Worm (Caenorhabditis elegans) whole organism, late embryonic: ENCODE measurements around the gene K08C7.7.

Experiments
- K09A11.1 ChIP-seq: sonication (generic microtip); optimal IDR thresholded peaks from 2 replicates; lab custom pipeline; 2017; ENCODE audit warnings: antibody characterized with exemption, mild to moderate bottlenecking, missing genetic modification characterization, missing compliant biosample characterization; ENCODE audit not compliant: insufficient read depth
- ama-1 ChIP-seq: fragments of 150-350 bp; optimal IDR thresholded peaks from 2 replicates; lab custom pipeline; 2014
- ceh-14 ChIP-seq: sonication (generic microtip); optimal IDR thresholded peaks from 2 replicates; lab custom pipeline; 2016; ENCODE audit warnings: missing genotype, missing genetic modification characterization, missing compliant biosample characterization
- ceh-18 ChIP-seq: sonication (generic microtip); optimal IDR thresholded peaks from 2 replicates; lab custom pipeline; 2016; ENCODE audit warnings: missing genetic modification characterization, missing compliant biosample characterization
- ceh-19 ChIP-seq: fragments of 200-800 bp; sonication (Bioruptor generic); optimal IDR thresholded peaks from 2 replicates; lab custom pipeline; 2018; ENCODE audit warnings: mild to moderate bottlenecking, missing genetic modification characterization, missing compliant biosample characterization
- ceh-24 ChIP-seq: sonication (generic microtip); optimal IDR thresholded peaks from 2 replicates; lab custom pipeline; 2016; ENCODE audit warnings: mild to moderate bottlenecking, missing genetic modification characterization, missing compliant biosample characterization
- ceh-30 ChIP-seq: fragments of 150-350 bp; optimal IDR thresholded peaks from 2 replicates; lab custom pipeline; 2014; ENCODE audit warnings: missing biosample characterization, missing genetic modification characterization
- ceh-31 ChIP-seq: sonication (generic microtip); optimal IDR thresholded peaks from 2 replicates; lab custom pipeline; 2016; ENCODE audit warnings: missing genetic modification characterization, missing compliant biosample characterization
- ceh-34 ChIP-seq: sonication (generic microtip); optimal IDR thresholded peaks from 2 replicates; lab custom pipeline; 2016; ENCODE audit warnings: mild to moderate bottlenecking, missing genetic modification characterization, missing compliant biosample characterization
- ceh-48 ChIP-seq: sonication (generic microtip); optimal IDR thresholded peaks from 2 replicates; lab custom pipeline; 2016; ENCODE audit warnings: missing genetic modification characterization, inconsistent platforms, missing compliant biosample characterization
- che-1 ChIP-seq: sonication (generic microtip); optimal IDR thresholded peaks from 2 replicates; lab custom pipeline; 2016; ENCODE audit warnings: mild to moderate bottlenecking, missing genetic modification characterization, missing compliant biosample characterization
- dmd-4 ChIP-seq: sonication (generic microtip); optimal IDR thresholded peaks from 2 replicates; lab custom pipeline; 2016; ENCODE audit warnings: borderline replicate concordance, missing genetic modification characterization, missing compliant biosample characterization
- elt-2 ChIP-seq: sonication (generic microtip); optimal IDR thresholded peaks from 2 replicates; lab custom pipeline; 2016; ENCODE audit warnings: missing genetic modification reagents, missing genetic modification characterization, missing compliant biosample characterization
- ets-4 ChIP-seq: sonication (generic microtip); optimal IDR thresholded peaks from 2 replicates; lab custom pipeline; 2016; ENCODE audit warnings: missing genetic modification characterization, missing compliant biosample characterization
- fkh-6 ChIP-seq: sonication (generic microtip); optimal IDR thresholded peaks from 2 replicates; lab custom pipeline; 2016; ENCODE audit warnings: missing genetic modification characterization, missing compliant biosample characterization
- hlh-15 ChIP-seq: sonication (generic microtip); optimal IDR thresholded peaks from 2 replicates; lab custom pipeline; 2016; ENCODE audit warnings: missing genetic modification characterization, missing compliant biosample characterization
- hlh-30 ChIP-seq: sonication (generic microtip); optimal IDR thresholded peaks from 2 replicates; lab custom pipeline; 2017; ENCODE audit warnings: antibody characterized with exemption, missing genetic modification characterization, missing compliant biosample characterization; ENCODE audit not compliant: insufficient read depth
- hlh-6 ChIP-seq: sonication (generic microtip); optimal IDR thresholded peaks from 2 replicates; lab custom pipeline; 2016; ENCODE audit warnings: missing genotype, missing genetic modification characterization, missing compliant biosample characterization
- madf-2 ChIP-seq: sonication (generic microtip); optimal IDR thresholded peaks from 2 replicates; lab custom pipeline; 2017; ENCODE audit warnings: missing genetic modification characterization, missing compliant biosample characterization
- mec-3 ChIP-seq: sonication (generic microtip); optimal IDR thresholded peaks from 2 replicates; lab custom pipeline; 2016; ENCODE audit warnings: borderline replicate concordance, missing genetic modification characterization, missing compliant biosample characterization
- nfya-1 ChIP-seq: sonication (generic microtip); optimal IDR thresholded peaks from 2 replicates; lab custom pipeline; 2017; ENCODE audit warnings: missing genetic modification characterization, mild to moderate bottlenecking, missing compliant biosample characterization, antibody characterized with exemption, moderate library complexity
- nhr-232 ChIP-seq: sonication (generic microtip); optimal IDR thresholded peaks from 2 replicates; lab custom pipeline; 2016; ENCODE audit warnings: missing genetic modification characterization, missing compliant biosample characterization
- pag-3 ChIP-seq: sonication (generic microtip); optimal IDR thresholded peaks from 2 replicates; lab custom pipeline; 2016; ENCODE audit warnings: missing compliant biosample characterization, missing genetic modification characterization, borderline replicate concordance
- pha-2 ChIP-seq: sonication (generic microtip); optimal IDR thresholded peaks from 2 replicates; lab custom pipeline; 2017; ENCODE audit warnings: mild to moderate bottlenecking, missing genetic modification characterization, missing compliant biosample characterization
- pha-4 ChIP-seq: fragments of 150-350 bp; optimal IDR thresholded peaks from 2 replicates; lab custom pipeline; 2018; ENCODE audit warnings: missing biosample characterization, missing genetic modification reagents, missing genetic modification characterization
- pqm-1 ChIP-seq: sonication (generic microtip); optimal IDR thresholded peaks from 2 replicates; lab custom pipeline; 2016; ENCODE audit warnings: missing genetic modification characterization, missing compliant biosample characterization
- rnt-1 ChIP-seq: sonication (generic microtip); optimal IDR thresholded peaks from 2 replicates; lab custom pipeline; 2016; ENCODE audit warnings: missing genetic modification characterization, missing compliant biosample characterization
- sox-4 ChIP-seq: sonication (generic microtip); optimal IDR thresholded peaks from 2 replicates; lab custom pipeline; 2017; ENCODE audit warnings: mild to moderate bottlenecking, missing genetic modification characterization, inconsistent platforms, missing compliant biosample characterization
- tbx-7 ChIP-seq: sonication (generic microtip); optimal IDR thresholded peaks from 2 replicates; lab custom pipeline; 2016; ENCODE audit warnings: missing genotype, missing genetic modification characterization, missing compliant biosample characterization
- ttx-3 ChIP-seq: sonication (generic microtip); optimal IDR thresholded peaks from 2 replicates; lab custom pipeline; 2016; ENCODE audit warnings: missing genetic modification reagents, missing genetic modification characterization, missing compliant biosample characterization
- unc-86 ChIP-seq: sonication (generic microtip); optimal IDR thresholded peaks from 2 replicates; lab custom pipeline; 2016; ENCODE audit warnings: missing genetic modification characterization, missing compliant biosample characterization
- zip-5 ChIP-seq: sonication (generic microtip); optimal IDR thresholded peaks from 2 replicates; lab custom pipeline; 2016; ENCODE audit warnings: missing genetic modification characterization, missing compliant biosample characterization

The K08C7.7 gene

ce11 chrIV:10701866-10702458 lies 37.7 kb downstream of the K08C7.7 start:
- no peak for TF ChIP-seq ttx-3 (tag; lab: Kevin White, UChicago)
- TF ChIP-seq pha-4, result no peak
- no peak for TF ChIP-seq pqm-1 (tag; lab: Kevin White, UChicago)
- TF ChIP-seq ceh-31, result no peak
- no peak for TF ChIP-seq tbx-7 (tag; lab: Kevin White, UChicago)

DNA sequence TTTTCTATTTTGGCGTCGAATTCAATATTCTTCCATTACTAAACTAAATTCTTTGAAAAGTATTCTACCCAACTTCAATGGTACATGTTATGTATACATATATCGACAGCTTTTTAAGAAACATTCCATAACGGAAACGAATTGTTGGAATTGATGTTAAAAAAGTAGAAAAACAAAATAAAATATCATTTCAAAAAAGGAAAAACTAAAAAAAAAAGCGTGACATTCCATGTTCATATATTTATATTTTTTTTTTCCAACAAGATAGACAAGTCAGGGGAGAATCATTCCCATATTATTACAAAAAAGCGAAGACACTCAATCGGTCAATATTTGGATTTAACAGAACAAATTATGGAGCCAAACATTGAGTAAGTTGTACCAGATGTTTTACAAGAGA lies 40.9 kb downstream of the K08C7.7 start, which contains the start of gene R102.10:
Gene R102.10, plus strand, starts transcription at position 301 of the 400 bp plus-strand sequence.
- TF ChIP-seq ceh-14 (tag; lab: Kevin White, UChicago), result no peak
- no peak for TF ChIP-seq dmd-4
- no peak for TF ChIP-seq zip-5 (tag; lab: Kevin White, UChicago)
- no peak for TF ChIP-seq ama-1 (lab: Kevin White, UChicago)
- no peak for TF ChIP-seq ttx-3 (tag; lab: Kevin White, UChicago)
- no peak for TF ChIP-seq che-1
- TF ChIP-seq sox-4 (tag; lab: Kevin White, UChicago), result no peak
- no peak for TF ChIP-seq K09A11.1 (tag; lab: Kevin White, UChicago)
- no peak for TF ChIP-seq ceh-24 (tag; lab: Kevin White, UChicago)
- TF ChIP-seq ceh-48 (tag; lab: Kevin White, UChicago), result no peak
- no peak for TF ChIP-seq elt-2 (tag; lab: Kevin White, UChicago)
- no peak for TF ChIP-seq ceh-18 (tag; lab: Kevin White, UChicago)
- no peak for TF ChIP-seq pha-2 (tag; lab: Kevin White, UChicago)
- TF ChIP-seq ets-4 (tag; lab: Kevin White, UChicago), result no peak
- TF ChIP-seq rnt-1 (tag; lab: Kevin White, UChicago), result no peak
- TF ChIP-seq, all 69 proteins: peak for 0

DNA sequence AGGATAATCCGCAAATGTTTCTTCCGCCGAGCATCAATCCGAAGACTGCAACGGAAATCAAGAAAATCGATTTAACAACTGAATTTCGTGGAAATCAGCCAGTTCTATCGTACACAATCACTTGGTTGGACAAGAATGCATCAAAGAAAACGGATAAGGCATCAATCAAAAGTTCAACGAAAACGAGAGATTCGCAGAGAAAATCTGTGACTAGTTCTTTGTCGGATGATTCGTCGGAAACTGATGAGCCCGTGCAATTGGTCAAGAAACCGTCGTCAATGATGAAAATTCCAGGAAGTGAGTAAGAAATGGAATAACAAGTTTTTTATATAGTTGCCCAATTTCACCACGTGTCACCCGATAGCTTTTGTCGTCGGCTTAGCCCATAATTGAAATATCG lies 41.9 kb downstream of the K08C7.7 start, which contains the start of gene R102.6:
Gene R102.6, minus strand, starts transcription at position 101 of the 400 bp plus-strand sequence.
- TF ChIP-seq ceh-48 (tag; lab: Kevin White, UChicago) (no peak), hlh-6 (tag; lab: Kevin White, UChicago) (no peak), hlh-30 (tag; lab: Kevin White, UChicago) (no peak), pag-3 (tag; lab: Kevin White, UChicago) (no peak), pha-2 (tag; lab: Kevin White, UChicago) (no peak), madf-2 (no peak), fkh-6 (no peak)

ce11 chrIV:10711729-10712128 lies 47.5 kb downstream of the K08C7.7 start, which contains the start of gene glb-21:
glb-21 (minus strand) TSS chrIV:10711794.
- TF ChIP-seq hlh-15 (tag; lab: Kevin White, UChicago) (no peak), dmd-4 (no peak), ceh-24 (tag; lab: Kevin White, UChicago) (no peak), ets-4 (tag; lab: Kevin White, UChicago) (no peak), unc-86 (no peak), ceh-34 (tag; lab: Kevin White, UChicago) (no peak), ama-1 (lab: Kevin White, UChicago) (no peak), nhr-232 (tag; lab: Kevin White, UChicago) (no peak)

ce11 chrIV:10714594-10714993 lies 50.4 kb downstream of the K08C7.7 start:
- TF ChIP-seq ceh-19 (GFP tag; lab: Kevin White, UChicago) (no peak), mec-3 (no peak), ceh-30 (tag; lab: Kevin White, UChicago) (no peak), nfya-1 (peak; percentile 21), ceh-31 (peak; percentile 8)
- TF ChIP-seq, all 69 proteins: peak for 2
